Worm (Caenorhabditis elegans) whole organism, early embryonic: ENCODE results near the gene K08D8.5.

Experiments
- B0310.2 ChIP-seq: sonication (generic microtip); optimal IDR thresholded peaks from 2 replicates; lab custom pipeline; 2016; ENCODE audit warnings: mild to moderate bottlenecking, missing genetic modification characterization, missing compliant biosample characterization
- F13C5.2 ChIP-seq: sonication (generic microtip); optimal IDR thresholded peaks from 2 replicates; lab custom pipeline; 2017; ENCODE audit warnings: mild to moderate bottlenecking, missing genetic modification characterization, inconsistent platforms, missing compliant biosample characterization
- aly-1 ChIP-seq: sonication (generic microtip); optimal IDR thresholded peaks from 2 replicates; lab custom pipeline; 2016; ENCODE audit warnings: missing genetic modification characterization, missing compliant biosample characterization
- ama-1 ChIP-seq: fragments of 150-350 bp; optimal IDR thresholded peaks from 2 replicates; lab custom pipeline; 2014
- ceh-13 ChIP-seq: fragments of 200-800 bp; sonication (Bioruptor generic); optimal IDR thresholded peaks from 2 replicates; lab custom pipeline; 2018; ENCODE audit warnings: mild to moderate bottlenecking, missing genetic modification characterization, missing compliant biosample characterization
- ceh-36 ChIP-seq: sonication (generic microtip); optimal IDR thresholded peaks from 2 replicates; lab custom pipeline; 2016; ENCODE audit warnings: missing genetic modification characterization, inconsistent platforms, missing compliant biosample characterization
- ets-7 ChIP-seq: sonication (generic microtip); optimal IDR thresholded peaks from 2 replicates; lab custom pipeline; 2016; ENCODE audit warnings: missing genotype, missing genetic modification characterization, missing compliant biosample characterization
- flt-1 ChIP-seq: fragments of 200-800 bp; sonication (Bioruptor generic); IDR thresholded peaks from 2 replicates; pipeline ENCODE4 v1.3.6; 2022; ENCODE audit warnings: missing genetic modification characterization, missing compliant biosample characterization
- hmbx-1 ChIP-seq: sonication (generic microtip); optimal IDR thresholded peaks from 2 replicates; lab custom pipeline; 2016; ENCODE audit warnings: mild to moderate bottlenecking, missing genetic modification characterization, missing compliant biosample characterization
- hmg-4 ChIP-seq: fragments of 200-800 bp; sonication (Bioruptor generic); optimal IDR thresholded peaks from 2 replicates; lab custom pipeline; 2018; ENCODE audit warnings: mild to moderate bottlenecking, missing genetic modification characterization, missing compliant biosample characterization
- hnd-1 ChIP-seq: sonication (generic microtip); optimal IDR thresholded peaks from 2 replicates; lab custom pipeline; 2016; ENCODE audit warnings: missing genetic modification characterization, missing compliant biosample characterization
- pes-1 ChIP-seq: fragments of 200-800 bp; sonication (Bioruptor generic); IDR thresholded peaks from 2 replicates; pipeline ENCODE4 v1.3.6; 2022; ENCODE audit warnings: missing genetic modification reagents, missing genetic modification characterization, missing compliant biosample characterization
- scrt-1 ChIP-seq: fragments of 200-800 bp; sonication (Bioruptor generic); IDR thresholded peaks from 2 replicates; pipeline ENCODE4 v1.3.6; 2022; ENCODE audit warnings: missing genetic modification characterization, missing compliant biosample characterization
- sea-1 ChIP-seq: fragments of 200-800 bp; sonication (Bioruptor generic); conservative IDR thresholded peaks from 2 replicates; pipeline ENCODE4 v1.3.6; 2022; ENCODE audit warnings: missing genetic modification characterization, missing compliant biosample characterization
- tbx-11 ChIP-seq: fragments of 200-800 bp; sonication (Bioruptor generic); IDR thresholded peaks from 2 replicates; pipeline ENCODE4 v1.3.6; 2022; ENCODE audit warnings: missing genetic modification characterization, missing compliant biosample characterization
- tbx-37 ChIP-seq: fragments of 200-800 bp; sonication (Bioruptor generic); conservative IDR thresholded peaks from 2 replicates; pipeline ENCODE4 v1.3.6; 2022; ENCODE audit warnings: missing genetic modification reagents, missing genetic modification characterization, missing compliant biosample characterization
- tra-4 ChIP-seq: sonication (generic microtip); optimal IDR thresholded peaks from 2 replicates; lab custom pipeline; 2017; ENCODE audit warnings: missing genetic modification characterization, missing compliant biosample characterization

K08D8.5 gene

DNA sequence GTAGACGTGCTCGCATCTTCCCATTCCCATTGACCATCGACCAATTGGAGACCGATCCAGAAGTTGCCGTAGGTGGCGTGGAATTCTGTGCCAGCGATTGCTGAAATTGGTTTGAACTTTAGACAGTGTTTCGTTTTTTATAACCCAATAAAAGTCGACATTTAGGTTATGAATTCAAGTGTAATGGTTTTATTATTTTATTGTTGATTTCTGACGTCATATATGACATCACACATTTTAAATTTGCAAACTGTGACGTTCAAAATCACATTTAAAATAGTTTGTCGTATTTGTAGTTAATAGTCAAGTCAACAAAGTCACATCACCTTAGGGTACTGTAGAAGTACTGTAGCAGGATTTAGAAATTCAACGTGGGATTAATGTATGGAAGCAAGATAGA is 41.6 kb downstream of the K08D8.5 start:
- no peak for TF ChIP-seq scrt-1 (GFP tag; lab: Robert Waterston, UW)
- no peak for TF ChIP-seq B0310.2
- no peak for TF ChIP-seq hmbx-1 (tag; lab: Kevin White, UChicago)
- no peak for TF ChIP-seq sea-1
- TF ChIP-seq tbx-37 (GFP tag; lab: Robert Waterston, UW) = no peak
- TF ChIP-seq flt-1 (GFP tag; lab: Robert Waterston, UW) = no peak
- no peak for TF ChIP-seq ets-7 (tag; lab: Kevin White, UChicago)
- no peak for TF ChIP-seq F13C5.2
- no peak for TF ChIP-seq tra-4 (tag; lab: Kevin White, UChicago)
- TF ChIP-seq ceh-36 = no peak
- TF ChIP-seq tbx-11 = no peak
- no peak for TF ChIP-seq pes-1
- no peak for TF ChIP-seq aly-1 (tag; lab: Kevin White, UChicago)
- TF ChIP-seq ama-1 = no peak
- no peak for TF ChIP-seq hmg-4
- TF ChIP-seq hnd-1 = no peak

DNA sequence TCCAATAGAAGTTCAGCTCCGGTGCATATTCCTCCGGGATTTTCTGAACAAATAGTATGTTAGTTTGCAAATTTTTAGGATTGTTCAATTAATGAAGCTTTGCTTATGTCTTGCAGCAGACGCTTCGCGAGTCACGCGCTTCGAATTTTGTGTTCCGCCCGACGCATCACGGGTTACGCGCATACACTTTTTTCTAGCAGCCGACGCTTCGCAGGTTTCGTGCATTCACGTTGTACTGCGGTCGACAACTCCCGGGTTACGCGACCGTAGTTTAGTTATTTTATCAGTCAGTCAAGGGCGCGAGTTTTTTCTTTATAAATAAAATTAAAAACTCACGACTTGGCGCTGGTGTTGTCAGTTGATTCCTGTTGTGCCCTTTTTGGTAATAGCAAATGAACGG is 42.1 kb downstream of the K08D8.5 start:
- TF ChIP-seq aly-1 (tag; lab: Kevin White, UChicago) (no peak), ceh-36 (no peak), ets-7 (tag; lab: Kevin White, UChicago) (no peak), ceh-13 (no peak), tra-4 (tag; lab: Kevin White, UChicago) (no peak), scrt-1 (GFP tag; lab: Robert Waterston, UW) (no peak), hnd-1 (no peak), hmbx-1 (tag; lab: Kevin White, UChicago) (no peak), hmg-4 (no peak), F13C5.2 (no peak), tbx-37 (GFP tag; lab: Robert Waterston, UW) (no peak), B0310.2 (no peak), ama-1 (no peak), tbx-11 (no peak), flt-1 (GFP tag; lab: Robert Waterston, UW) (no peak)

DNA sequence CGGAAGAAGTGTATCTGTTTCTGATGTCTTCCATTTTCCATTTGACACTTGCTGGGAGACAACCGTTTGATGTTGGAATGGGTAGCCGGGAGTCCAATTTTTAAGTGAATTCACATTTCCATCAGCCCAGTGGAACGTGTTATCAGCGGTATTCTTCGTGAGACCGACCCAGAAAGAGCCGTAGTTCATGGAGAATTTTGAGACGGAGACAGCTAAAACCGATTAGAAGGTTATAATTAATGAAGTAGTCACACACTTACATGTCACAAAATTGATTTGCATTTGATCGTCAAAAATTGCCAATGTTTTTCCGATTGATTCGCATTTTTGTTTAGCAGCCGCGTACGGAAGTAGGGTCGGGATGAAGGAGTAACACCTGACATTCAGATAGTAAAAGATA is 42.5 kb downstream of the K08D8.5 start:
- TF ChIP-seq hmg-4 (no peak), tbx-37 (GFP tag; lab: Robert Waterston, UW) (no peak), F13C5.2 (no peak), tra-4 (tag; lab: Kevin White, UChicago) (no peak), sea-1 (no peak), ceh-36 (no peak), ceh-13 (no peak)

DNA sequence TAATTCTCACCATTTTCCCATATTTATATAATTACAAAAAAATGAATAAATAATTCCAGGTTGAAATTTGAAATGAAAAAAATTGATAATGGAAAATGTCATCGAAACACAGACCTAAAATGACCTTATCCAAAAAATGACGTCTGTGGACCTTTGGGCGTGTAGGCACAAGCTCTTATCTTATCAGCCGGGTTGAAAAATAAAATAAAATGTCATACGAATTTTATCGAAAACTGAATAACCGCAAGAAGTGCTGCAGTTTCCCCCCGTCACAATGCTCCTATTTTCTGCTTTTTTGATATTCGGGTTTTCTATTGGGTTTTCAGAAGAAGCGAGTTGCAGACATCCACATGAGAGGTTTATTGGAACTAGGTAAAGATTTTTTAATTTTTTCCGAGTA is 46.0 kb downstream of the K08D8.5 start, which contains the start of gene clec-186:
Gene clec-186, plus strand, starts transcription at position 226 of the 400 bp plus-strand sequence.
- TF ChIP-seq tbx-37 (GFP tag; lab: Robert Waterston, UW) = no peak
